Worm (Caenorhabditis elegans): Measurements from ENCODE around the gene R09E12.9.

DNA sequence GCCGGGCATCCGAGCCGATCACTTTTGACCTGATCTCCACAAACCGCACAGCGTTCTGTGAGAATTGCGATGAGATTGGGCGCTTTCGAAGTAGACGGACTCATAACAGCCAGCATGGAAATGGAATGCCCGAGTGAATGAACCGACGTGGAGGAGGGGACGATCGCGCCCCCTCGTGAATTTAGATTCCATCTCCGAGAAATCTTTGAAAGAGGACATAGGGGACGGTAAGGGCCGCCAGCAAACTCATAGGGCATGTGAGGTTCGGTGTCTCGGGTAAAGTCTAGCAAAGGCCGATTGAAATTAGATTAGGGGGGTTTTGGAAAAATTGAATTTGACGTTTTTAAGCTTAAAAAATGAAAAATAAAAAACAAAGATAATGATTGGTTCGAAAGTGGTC lies 27.1 kb downstream of the R09E12.9 start, which contains the start of gene nhr-270:
- TF ChIP-seq him-1 (tag; optimal IDR thresholded peaks at IDR 0.05) (no peak), dao-5 (tag; optimal IDR thresholded peaks at IDR 0.05) (no peak)

Measured in whole organism, L4/young adult.